Fruit fly (Drosophila melanogaster): Measurements from ENCODE around the gene knk.
A peak's percentile ranks its signal among the peaks of the same experiment; 100 is the strongest.

Gene knk

DNA sequence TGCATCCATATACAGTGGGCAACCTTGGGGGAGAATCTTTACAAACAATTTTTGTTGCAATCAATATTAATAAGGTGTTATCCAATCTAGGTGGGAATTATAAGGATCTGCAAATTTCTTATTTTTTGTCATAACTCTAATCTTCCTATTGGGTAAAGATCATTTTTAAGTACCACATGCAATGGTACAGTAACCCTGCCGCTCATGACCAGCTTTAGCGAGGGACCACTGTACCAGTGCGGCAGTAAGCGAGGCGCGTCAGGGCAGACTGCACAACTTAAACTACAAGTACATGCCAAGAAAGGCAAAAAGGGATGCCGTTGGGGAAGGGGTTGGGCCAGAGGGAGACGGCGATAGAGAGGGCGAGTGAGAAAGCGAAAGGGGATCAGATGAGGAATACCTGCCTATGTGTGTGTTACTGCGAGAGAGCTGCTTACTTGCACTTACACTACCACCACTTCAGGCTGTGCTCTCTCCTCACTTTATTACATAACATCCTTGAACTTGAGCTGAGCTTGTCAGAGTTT lies 42.9 kb downstream of the knk start (continued):
- peak; percentile 73 for TF ChIP-seq corto (GFP tag; optimal IDR thresholded peaks at IDR 0.05)
- no peak for TF ChIP-seq slou (GFP tag; optimal IDR thresholded peaks at IDR 0.05)
- TF ChIP-seq CG4730 (GFP tag; IDR thresholded peaks at IDR 0.05), result no peak
- no peak for TF ChIP-seq CG3407 (GFP tag; optimal IDR thresholded peaks at IDR 0.05)
- no peak for TF ChIP-seq Sry-β (GFP tag; optimal IDR thresholded peaks at IDR 0.05)
- no peak for TF ChIP-seq Tbp (GFP tag; optimal IDR thresholded peaks at IDR 0.05)
- no peak for TF ChIP-seq CG13894 (tag; optimal IDR thresholded peaks at IDR 0.05)
- TF ChIP-seq CG9876 (GFP tag; optimal IDR thresholded peaks at IDR 0.05), result no peak
- peak; percentile 5 for TF ChIP-seq cg (GFP tag; optimal IDR thresholded peaks at IDR 0.05)
- TF ChIP-seq CG9797 (GFP tag; optimal IDR thresholded peaks at IDR 0.05), result no peak
- TF ChIP-seq Eip74EF (GFP tag; optimal IDR thresholded peaks at IDR 0.05), result no peak
- no peak for TF ChIP-seq CG12744 (GFP tag; optimal IDR thresholded peaks at IDR 0.05)
- TF ChIP-seq Fer2 (tag; optimal IDR thresholded peaks at IDR 0.05), result no peak
- peak; percentile 47; the same call in 1 of the 2 replicates for TF ChIP-seq Drgx (GFP tag; IDR thresholded peaks at IDR 0.05)
- TF ChIP-seq az2 (GFP tag; optimal IDR thresholded peaks at IDR 0.05), result no peak
- no peak for TF ChIP-seq CG14710 (tag; optimal IDR thresholded peaks at IDR 0.05)
- peak; percentile 64 for TF ChIP-seq grau (tag; optimal IDR thresholded peaks at IDR 0.05)
- no peak for TF ChIP-seq run (tag; optimal IDR thresholded peaks at IDR 0.05)
- TF ChIP-seq Hr39 (optimal IDR thresholded peaks at IDR 0.05), result no peak
- TF ChIP-seq sob (GFP tag; IDR thresholded peaks at IDR 0.05), result no peak
- no peak for TF ChIP-seq CG2889 (GFP tag; IDR thresholded peaks at IDR 0.05)
- TF ChIP-seq Pdp1 (GFP tag; optimal IDR thresholded peaks at IDR 0.05), result peak in 1 of 2 experiments; percentile 73
- no peak for TF ChIP-seq ind (GFP tag; optimal IDR thresholded peaks at IDR 0.05)
- no peak for TF ChIP-seq disco-r (GFP tag; optimal IDR thresholded peaks at IDR 0.05)
- TF ChIP-seq CG2202 (tag; optimal IDR thresholded peaks at IDR 0.05), result no peak
- no peak for TF ChIP-seq CG2199 (GFP tag; IDR thresholded peaks at IDR 0.05)
- TF ChIP-seq prd (optimal IDR thresholded peaks at IDR 0.05), result no peak
- TF ChIP-seq prd (GFP tag; IDR thresholded peaks at IDR 0.05), result peak; percentile 20; the same call in 1 of the 3 replicates
- TF ChIP-seq Nf-YA (GFP tag; IDR thresholded peaks at IDR 0.05), result no peak
- peak; percentile 30; the same call in 1 of the 3 replicates for TF ChIP-seq row (GFP tag; IDR thresholded peaks at IDR 0.05)
- no peak for TF ChIP-seq pho (GFP tag; optimal IDR thresholded peaks at IDR 0.05)
- no peak for TF ChIP-seq Bgb (GFP tag; IDR thresholded peaks at IDR 0.05; ENCODE audit: partially characterized antibody)
- TF ChIP-seq Med (GFP tag), result peak; percentile 71
- TF ChIP-seq CG18764 (GFP tag; optimal IDR thresholded peaks at IDR 0.05), result no peak
- TF ChIP-seq H15 (GFP tag; IDR thresholded peaks at IDR 0.05), result no peak
- no peak for TF ChIP-seq scrt (GFP tag; optimal IDR thresholded peaks at IDR 0.05)
- no peak for TF ChIP-seq Dip3 (GFP tag; optimal IDR thresholded peaks at IDR 0.05)
- TF ChIP-seq Ptx1 (GFP tag; IDR thresholded peaks at IDR 0.05), result 0 out of 2 replicates have a peak, but pooled peaks have one; percentile 7
- no peak for TF ChIP-seq CG1602 (GFP tag; optimal IDR thresholded peaks at IDR 0.05)
- TF ChIP-seq h (optimal IDR thresholded peaks at IDR 0.05), result no peak
- TF ChIP-seq fu2 (GFP tag; optimal IDR thresholded peaks at IDR 0.05), result no peak
- TF ChIP-seq Xrp1 (GFP tag; IDR thresholded peaks at IDR 0.05), result no peak
- TF ChIP-seq Sox102F (GFP tag; optimal IDR thresholded peaks at IDR 0.05), result peak; percentile 15
- peak; percentile 85 for TF ChIP-seq nom (GFP tag; optimal IDR thresholded peaks at IDR 0.05)
- peak; percentile 34 for TF ChIP-seq CG1832 (GFP tag; optimal IDR thresholded peaks at IDR 0.05)
- TF ChIP-seq Ets65A (GFP tag), result peak; percentile 74
- peak; percentile 82 for TF ChIP-seq lbe (GFP tag; optimal IDR thresholded peaks at IDR 0.05)
- TF ChIP-seq sens (GFP tag), result peak; percentile 79
- no peak for TF ChIP-seq Rfx (GFP tag; IDR thresholded peaks at IDR 0.05)
- no peak for TF ChIP-seq p53 (GFP tag; optimal IDR thresholded peaks at IDR 0.05)
- TF ChIP-seq CG7839 (tag; optimal IDR thresholded peaks at IDR 0.05), result no peak
- TF ChIP-seq CG10979 (tag; optimal IDR thresholded peaks at IDR 0.05), result peak; percentile 25

Data from whole organism, embryonic.